Fruit fly (Drosophila melanogaster) whole organism, embryonic: Measurements from ENCODE around the gene Dora.
A peak's percentile ranks its signal among the peaks of the same experiment; 100 is the strongest.

Source experiments
- B-H2 ChIP-seq: fragments of 200-800 bp; sonication (Bioruptor generic); optimal IDR thresholded peaks from 2 replicates; lab custom pipeline; 2018; ENCODE audit warnings: missing biosample characterization, mild to moderate bottlenecking, missing genetic modification characterization
- CG1024 ChIP-seq: fragments of 200-800 bp; sonication (Bioruptor generic); IDR thresholded peaks from 2 replicates; pipeline ENCODE4 v1.3.6; 2022; ENCODE audit warnings: missing biosample characterization, missing genetic modification characterization
- CG10565 ChIP-seq: fragments of 200-800 bp; sonication (Bioruptor generic); optimal IDR thresholded peaks from 3 replicates; lab custom pipeline; 2016; ENCODE audit warnings: missing biosample characterization, mild to moderate bottlenecking, missing genetic modification characterization
- CG12104 ChIP-seq: fragments of 200-800 bp; sonication (Bioruptor generic); optimal IDR thresholded peaks from 3 replicates; lab custom pipeline; 2016; ENCODE audit warnings: missing biosample characterization, missing genetic modification characterization
- CG12659 ChIP-seq: fragments of 200-800 bp; sonication (Bioruptor generic); optimal IDR thresholded peaks from 3 replicates; lab custom pipeline; 2017; ENCODE audit warnings: mild to moderate bottlenecking, missing biosample characterization, missing genetic modification reagents, missing genetic modification characterization
- CG13287 ChIP-seq: fragments of 200-800 bp; sonication (Bioruptor generic); IDR thresholded peaks from 2 replicates; pipeline ENCODE4 v1.3.6; 2022; ENCODE audit warnings: missing biosample characterization, missing genetic modification characterization; ENCODE audit not compliant: partially characterized antibody
- CG1529 ChIP-seq: fragments of 200-800 bp; sonication (Bioruptor generic); optimal IDR thresholded peaks from 3 replicates; lab custom pipeline; 2018; ENCODE audit warnings: missing biosample characterization, missing genetic modification characterization
- CG17829 ChIP-seq: fragments of 200-800 bp; optimal IDR thresholded peaks from 2 replicates; lab custom pipeline; 2019; ENCODE audit warnings: missing biosample characterization, mild to moderate bottlenecking, missing genetic modification characterization, moderate library complexity
- CG1792 ChIP-seq: fragments of 200-800 bp; sonication (Bioruptor generic); optimal IDR thresholded peaks from 2 replicates; lab custom pipeline; 2016; ENCODE audit warnings: missing biosample characterization, missing genetic modification characterization
- CG18262 ChIP-seq: fragments of 200-800 bp; optimal IDR thresholded peaks from 3 replicates; lab custom pipeline; 2019; ENCODE audit warnings: missing biosample characterization, mild to moderate bottlenecking, missing genetic modification characterization, moderate library complexity
- CG18476 ChIP-seq: fragments of 200-800 bp; sonication (Bioruptor generic); optimal IDR thresholded peaks from 2 replicates; lab custom pipeline; 2016; ENCODE audit warnings: missing biosample characterization, mild to moderate bottlenecking, missing genetic modification characterization
- CG30431 ChIP-seq: fragments of 200-800 bp; sonication (Bioruptor generic); optimal IDR thresholded peaks from 2 replicates; lab custom pipeline; 2017; ENCODE audit warnings: missing biosample characterization, missing genetic modification characterization
- CG32772 ChIP-seq: fragments of 200-800 bp; sonication (Bioruptor generic); IDR thresholded peaks from 2 replicates; pipeline ENCODE4 v1.3.6; 2022; ENCODE audit warnings: missing biosample characterization, missing genetic modification characterization
- CG34224 ChIP-seq: fragments of 200-800 bp; sonication (Bioruptor generic); IDR thresholded peaks from 3 replicates; pipeline ENCODE4 v1.3.6; 2022; ENCODE audit warnings: missing biosample characterization, missing genetic modification characterization; ENCODE audit not compliant: partially characterized antibody
- CG3838 ChIP-seq: fragments of 200-800 bp; sonication (Bioruptor generic); optimal IDR thresholded peaks from 3 replicates; lab custom pipeline; 2016; ENCODE audit warnings: missing biosample characterization, missing genetic modification characterization
- CG4360 ChIP-seq: fragments of 200-800 bp; sonication (Bioruptor generic); IDR thresholded peaks from 2 replicates; pipeline ENCODE4 v1.3.6; 2022; ENCODE audit warnings: missing biosample characterization, missing genetic modification characterization
- CG4707 ChIP-seq: fragments of 200-800 bp; sonication (Bioruptor generic); optimal IDR thresholded peaks from 2 replicates; lab custom pipeline; 2018; ENCODE audit warnings: missing biosample characterization, mild to moderate bottlenecking, missing genetic modification characterization, moderate library complexity
- CG7556 ChIP-seq: fragments of 200-800 bp; sonication (Bioruptor generic); optimal IDR thresholded peaks from 2 replicates; lab custom pipeline; 2017; ENCODE audit warnings: missing biosample characterization, mild to moderate bottlenecking, missing genetic modification characterization
- CG9437 ChIP-seq: fragments of 200-800 bp; sonication (Bioruptor generic); optimal IDR thresholded peaks from 2 replicates; lab custom pipeline; 2018; ENCODE audit warnings: missing biosample characterization, mild to moderate bottlenecking, missing genetic modification characterization
- CTCF ChIP-seq: fragments of 200-800 bp; sonication (Bioruptor generic); optimal IDR thresholded peaks from 2 replicates; lab custom pipeline; 2017; ENCODE audit warnings: missing biosample characterization, mild to moderate bottlenecking, missing genetic modification characterization, moderate library complexity
- CkIIα-i1 ChIP-seq: fragments of 200-800 bp; sonication (Bioruptor generic); IDR thresholded peaks from 2 replicates; pipeline ENCODE4 v1.3.6; 2022; ENCODE audit warnings: missing biosample characterization, missing genetic modification characterization
- Dref ChIP-seq: fragments of 200-800 bp; sonication (Bioruptor generic); IDR thresholded peaks from 2 replicates; pipeline ENCODE4 v1.3.6; 2022; ENCODE audit warnings: missing biosample characterization, missing genetic modification characterization
- ERR ChIP-seq: fragments of 200-800 bp; sonication (Bioruptor generic); optimal IDR thresholded peaks from 2 replicates; lab custom pipeline; 2016; ENCODE audit warnings: missing biosample characterization, missing genetic modification characterization
- Elba2 ChIP-seq: fragments of 200-800 bp; sonication (Bioruptor generic); optimal IDR thresholded peaks from 3 replicates; lab custom pipeline; 2016; ENCODE audit warnings: missing biosample characterization, missing genetic modification characterization
- Ets97D ChIP-seq: fragments of 200-800 bp; sonication (Bioruptor generic); optimal IDR thresholded peaks from 3 replicates; lab custom pipeline; 2016; ENCODE audit warnings: missing biosample characterization, missing genetic modification characterization
- Fer3 ChIP-seq: fragments of 200-800 bp; sonication (Bioruptor generic); optimal IDR thresholded peaks from 2 replicates; lab custom pipeline; 2018; ENCODE audit warnings: missing biosample characterization, mild to moderate bottlenecking, missing genetic modification characterization, moderate library complexity
- Hand ChIP-seq: fragments of 200-800 bp; sonication (Bioruptor generic); optimal IDR thresholded peaks from 2 replicates; lab custom pipeline; 2017; ENCODE audit warnings: mild to moderate bottlenecking, missing biosample characterization, missing genetic modification reagents, missing genetic modification characterization
- MBD-R2 ChIP-seq: fragments of 200-800 bp; sonication (Bioruptor generic); IDR thresholded peaks from 2 replicates; pipeline ENCODE4 v1.3.6; 2022; ENCODE audit warnings: missing biosample characterization, missing genetic modification characterization
- Nf-YC ChIP-seq: fragments of 200-800 bp; optimal IDR thresholded peaks from 3 replicates; lab custom pipeline; 2019; ENCODE audit warnings: missing biosample characterization, mild to moderate bottlenecking, missing genetic modification characterization, moderate library complexity
- Poxn ChIP-seq: fragments of 200-800 bp; sonication (Bioruptor generic); IDR thresholded peaks from 2 replicates; pipeline ENCODE4 v1.3.6; 2022; ENCODE audit warnings: missing biosample characterization, missing genetic modification characterization
- abd-A ChIP-seq: fragments of 200-800 bp; sonication (Bioruptor generic); optimal IDR thresholded peaks from 3 replicates; lab custom pipeline; 2019; ENCODE audit warnings: missing biosample characterization, mild to moderate bottlenecking, missing genetic modification characterization, moderate library complexity
- ase ChIP-seq: fragments of 200-800 bp; sonication (Bioruptor generic); IDR thresholded peaks from 3 replicates; pipeline ENCODE4 v1.3.6; 2022; ENCODE audit warnings: missing biosample characterization, missing genetic modification characterization
- btn ChIP-seq: fragments of 200-800 bp; sonication (Bioruptor generic); optimal IDR thresholded peaks from 2 replicates; lab custom pipeline; 2016; ENCODE audit warnings: missing biosample characterization, missing genetic modification characterization
- ci ChIP-seq: fragments of 200-800 bp; sonication (Bioruptor generic); IDR thresholded peaks from 3 replicates; pipeline ENCODE4 v1.3.6; 2022; ENCODE audit warnings: missing biosample characterization, missing genetic modification characterization
- crc ChIP-seq: fragments of 200-800 bp; sonication (Bioruptor generic); optimal IDR thresholded peaks from 2 replicates; lab custom pipeline; 2016; ENCODE audit warnings: missing biosample characterization, missing genetic modification characterization
- esg ChIP-seq: fragments of 200-800 bp; sonication (Bioruptor generic); conservative IDR thresholded peaks from 2 replicates; pipeline ENCODE4 v1.3.6; 2022; ENCODE audit warnings: missing biosample characterization, missing genetic modification characterization
- gro ChIP-seq: fragments of 200-800 bp; sonication (Bioruptor generic); optimal IDR thresholded peaks from 2 replicates; lab custom pipeline; 2016; ENCODE audit warnings: missing biosample characterization, missing genetic modification characterization
- ind ChIP-seq: fragments of 200-800 bp; sonication (Bioruptor generic); optimal IDR thresholded peaks from 3 replicates; lab custom pipeline; 2016; ENCODE audit warnings: missing biosample characterization, missing genetic modification characterization
- ken ChIP-seq: fragments of 200-800 bp; sonication (Bioruptor generic); IDR thresholded peaks from 3 replicates; pipeline ENCODE4 v1.3.6; 2022; ENCODE audit warnings: missing biosample characterization, missing genetic modification characterization
- klu ChIP-seq: fragments of 200-800 bp; sonication (Bioruptor generic); IDR thresholded peaks from 2 replicates; pipeline ENCODE4 v1.3.6; 2022; ENCODE audit warnings: missing biosample characterization, missing genetic modification characterization
- knrl ChIP-seq: fragments of 200-800 bp; sonication (Bioruptor generic); IDR thresholded peaks from 3 replicates; pipeline ENCODE4 v1.3.6; 2022; ENCODE audit warnings: missing biosample characterization, missing genetic modification characterization; ENCODE audit not compliant: partially characterized antibody
- lov ChIP-seq, 2 experiments: fragments of 200-800 bp in 1 of 2; fragments of >200 bp in 1 of 2; sonication (Bioruptor generic) in 1 of 2; IDR thresholded peaks in 1 of 2; optimal IDR thresholded peaks in 1 of 2; 2 replicates in 1 of 2; 3 replicates in 1 of 2; pipeline versions ENCODE4 v1.3.6 to Lab custom; 2017 to 2022; ENCODE audit warnings: missing biosample characterization in 1 of 2, missing genetic modification characterization in 1 of 2
- mam ChIP-seq: fragments of 200-800 bp; sonication (Bioruptor generic); optimal IDR thresholded peaks from 3 replicates; lab custom pipeline; 2016; ENCODE audit warnings: missing biosample characterization, missing genetic modification characterization
- odd ChIP-seq: fragments of 200-800 bp; sonication (Bioruptor generic); optimal IDR thresholded peaks from 2 replicates; lab custom pipeline; 2017; ENCODE audit warnings: missing biosample characterization, mild to moderate bottlenecking, missing genetic modification characterization
- slou ChIP-seq: fragments of 200-800 bp; sonication (Bioruptor generic); optimal IDR thresholded peaks from 3 replicates; lab custom pipeline; 2016; ENCODE audit warnings: missing biosample characterization, missing genetic modification characterization
- sob ChIP-seq: fragments of 200-800 bp; sonication (Bioruptor generic); IDR thresholded peaks from 2 replicates; pipeline ENCODE4 v1.3.6; 2022; ENCODE audit warnings: missing biosample characterization, missing genetic modification characterization
- stc ChIP-seq: fragments of 200-800 bp; sonication (Bioruptor generic); IDR thresholded peaks from 2 replicates; pipeline ENCODE4 v1.3.6; 2022; ENCODE audit warnings: missing biosample characterization, missing genetic modification characterization
- ttk ChIP-seq: fragments of 200-800 bp; sonication (Bioruptor generic); IDR thresholded peaks from 2 replicates; pipeline ENCODE4 v2.1.2; 2022; ENCODE audit warnings: missing biosample characterization, missing genetic modification characterization
- tup ChIP-seq: fragments of 200-800 bp; sonication (Bioruptor generic); optimal IDR thresholded peaks from 2 replicates; lab custom pipeline; 2016; ENCODE audit warnings: missing biosample characterization, mild to moderate bottlenecking, missing genetic modification characterization, moderate library complexity
- vfl ChIP-seq: fragments of 200-800 bp; sonication (Bioruptor generic); optimal IDR thresholded peaks from 2 replicates; lab custom pipeline; 2016; ENCODE audit warnings: missing biosample characterization, missing genetic modification characterization
- zfh1 ChIP-seq: fragments of 200-800 bp; sonication (Bioruptor generic); IDR thresholded peaks from 3 replicates; pipeline ENCODE4 v1.3.6; 2022; ENCODE audit warnings: missing biosample characterization, missing genetic modification characterization

The Dora gene

dm6 chrX:18920642-18921355 lies 57.0 kb downstream of the Dora start (continued):
- TF ChIP-seq CG34224 (GFP tag; lab: Robert Waterston, UW) (no peak), knrl (GFP tag; lab: Robert Waterston, UW) (no peak), tup (no peak), vfl (no peak), CTCF (GFP tag; lab: Kevin White, UChicago) (no peak), MBD-R2 (GFP tag; lab: Robert Waterston, UW) (no peak), klu (GFP tag; lab: Robert Waterston, UW) (no peak), btn (GFP tag; lab: Kevin White, UChicago) (peak; percentile 22), ERR (GFP tag; lab: Kevin White, UChicago) (no peak), CG12659 (peak; percentile 25), gro (GFP tag; lab: Kevin White, UChicago) (no peak), crc (GFP tag; lab: Kevin White, UChicago) (no peak), Poxn (GFP tag; lab: Robert Waterston, UW) (no peak), CG1792 (GFP tag; lab: Kevin White, UChicago) (no peak), ind (GFP tag; lab: Kevin White, UChicago) (no peak), Dref (GFP tag; lab: Robert Waterston, UW) (no peak), Hand (GFP tag; lab: Kevin White, UChicago) (no peak), CG30431 (GFP tag; lab: Kevin White, UChicago) (no peak), ttk (no peak), CG9437 (peak; percentile 21), odd (GFP tag; lab: Kevin White, UChicago) (no peak), esg (no peak; the same call in 1 of the 2 replicates), CG4360 (GFP tag; lab: Robert Waterston, UW) (no peak), CG17829 (tag; lab: Kevin White, UChicago) (peak; percentile 40), abd-A (no peak), CG1024 (no peak), CG18262 (peak; percentile 75), sob (no peak), ci (GFP tag; lab: Robert Waterston, UW) (peak; percentile 61; the same call in 2 of the 3 replicates), CG12104 (peak; percentile 24), CkIIα-i1 (no peak), CG4707 (GFP tag; lab: Kevin White, UChicago) (no peak), CG18476 (GFP tag; lab: Kevin White, UChicago) (no peak), CG1529 (no peak), Elba2 (GFP tag; lab: Kevin White, UChicago) (no peak), CG32772 (GFP tag; lab: Robert Waterston, UW) (0 out of 2 replicates have a peak, but pooled peaks have one; percentile 14), zfh1 (GFP tag; lab: Robert Waterston, UW) (peak; percentile 57; the same call in 2 of the 3 replicates), ase (0 out of 3 replicates have a peak, but pooled peaks have one; percentile 22), Fer3 (no peak), ken (GFP tag; lab: Robert Waterston, UW) (no peak), lov (optimal IDR thresholded peaks at IDR 0.05; lab: Kevin White, UChicago) (no peak), lov (GFP tag; IDR thresholded peaks at IDR 0.05; lab: Robert Waterston, UW) (no peak), Ets97D (GFP tag; lab: Kevin White, UChicago) (no peak), CG3838 (GFP tag; lab: Kevin White, UChicago) (no peak), CG13287 (GFP tag; lab: Robert Waterston, UW) (no peak), B-H2 (GFP tag; lab: Kevin White, UChicago) (no peak), stc (GFP tag; lab: Robert Waterston, UW) (peak; percentile 42; the same call in 1 of the 2 replicates), slou (no peak), CG7556 (peak; percentile 18), Nf-YC (tag; lab: Kevin White, UChicago) (no peak), CG10565 (GFP tag; lab: Kevin White, UChicago) (no peak), mam (GFP tag; lab: Kevin White, UChicago) (no peak)
